Fruit fly (Drosophila melanogaster): ENCODE data around the gene CheB38a.

dm6 chr2L:20852092-20852628 lies 33.8 kb upstream of the CheB38a start, which contains the start of gene twit:
- TF ChIP-seq CG8478 (optimal IDR thresholded peaks at IDR 0.05) (no peak), CTCF (optimal IDR thresholded peaks at IDR 0.05) (no peak)
